Worm (Caenorhabditis elegans) whole organism, late embryonic: ENCODE data around the gene egl-47.

Experiments
- ama-1 ChIP-seq: fragments of 150-350 bp; optimal IDR thresholded peaks from 2 replicates; lab custom pipeline; 2014
- ceh-18 ChIP-seq: sonication (generic microtip); optimal IDR thresholded peaks from 2 replicates; lab custom pipeline; 2016; ENCODE audit warnings: missing genetic modification characterization, missing compliant biosample characterization
- ceh-22 ChIP-seq: sonication (generic microtip); optimal IDR thresholded peaks from 2 replicates; lab custom pipeline; 2017; ENCODE audit warnings: missing biosample characterization, missing genetic modification characterization
- ceh-30 ChIP-seq: fragments of 150-350 bp; optimal IDR thresholded peaks from 2 replicates; lab custom pipeline; 2014; ENCODE audit warnings: missing biosample characterization, missing genetic modification characterization
- ceh-34 ChIP-seq: sonication (generic microtip); optimal IDR thresholded peaks from 2 replicates; lab custom pipeline; 2016; ENCODE audit warnings: mild to moderate bottlenecking, missing genetic modification characterization, missing compliant biosample characterization
- ceh-45 ChIP-seq: fragments of 200-800 bp; sonication (Bioruptor generic); IDR thresholded peaks from 2 replicates; pipeline ENCODE4 v1.3.6; 2022; ENCODE audit warnings: missing genetic modification reagents, missing genetic modification characterization, missing compliant biosample characterization
- ceh-6 ChIP-seq: fragments of 200-800 bp; sonication (Bioruptor generic); optimal IDR thresholded peaks from 2 replicates; lab custom pipeline; 2018; ENCODE audit warnings: mild to moderate bottlenecking, missing genetic modification characterization, missing compliant biosample characterization
- ceh-9 ChIP-seq: sonication (generic microtip); optimal IDR thresholded peaks from 2 replicates; lab custom pipeline; 2016; ENCODE audit warnings: mild to moderate bottlenecking, missing genetic modification characterization, inconsistent platforms, missing compliant biosample characterization
- che-1 ChIP-seq: sonication (generic microtip); optimal IDR thresholded peaks from 2 replicates; lab custom pipeline; 2016; ENCODE audit warnings: mild to moderate bottlenecking, missing genetic modification characterization, missing compliant biosample characterization
- dmd-4 ChIP-seq: sonication (generic microtip); optimal IDR thresholded peaks from 2 replicates; lab custom pipeline; 2016; ENCODE audit warnings: borderline replicate concordance, missing genetic modification characterization, missing compliant biosample characterization
- elt-2 ChIP-seq: sonication (generic microtip); optimal IDR thresholded peaks from 2 replicates; lab custom pipeline; 2016; ENCODE audit warnings: missing genetic modification reagents, missing genetic modification characterization, missing compliant biosample characterization
- ets-4 ChIP-seq: sonication (generic microtip); optimal IDR thresholded peaks from 2 replicates; lab custom pipeline; 2016; ENCODE audit warnings: missing genetic modification characterization, missing compliant biosample characterization
- eyg-1 ChIP-seq: sonication (generic microtip); optimal IDR thresholded peaks from 2 replicates; lab custom pipeline; 2016; ENCODE audit warnings: missing genotype, missing genetic modification characterization, missing compliant biosample characterization
- fax-1 ChIP-seq: sonication (generic microtip); optimal IDR thresholded peaks from 2 replicates; lab custom pipeline; 2016; ENCODE audit warnings: missing genotype, missing genetic modification characterization, missing compliant biosample characterization
- fkh-10 ChIP-seq: fragments of 150-350 bp; optimal IDR thresholded peaks from 2 replicates; lab custom pipeline; 2014; ENCODE audit warnings: missing biosample characterization, missing genetic modification reagents, missing genetic modification characterization
- fkh-6 ChIP-seq: sonication (generic microtip); optimal IDR thresholded peaks from 2 replicates; lab custom pipeline; 2016; ENCODE audit warnings: missing genetic modification characterization, missing compliant biosample characterization
- hlh-15 ChIP-seq: sonication (generic microtip); optimal IDR thresholded peaks from 2 replicates; lab custom pipeline; 2016; ENCODE audit warnings: missing genetic modification characterization, missing compliant biosample characterization
- hlh-30 ChIP-seq: sonication (generic microtip); optimal IDR thresholded peaks from 2 replicates; lab custom pipeline; 2017; ENCODE audit warnings: antibody characterized with exemption, missing genetic modification characterization, missing compliant biosample characterization; ENCODE audit not compliant: insufficient read depth
- lin-11 ChIP-seq: fragments of 200-800 bp; sonication (Bioruptor generic); optimal IDR thresholded peaks from 2 replicates; lab custom pipeline; 2018; ENCODE audit warnings: mild to moderate bottlenecking, missing genetic modification characterization, missing compliant biosample characterization
- nfya-1 ChIP-seq: sonication (generic microtip); optimal IDR thresholded peaks from 2 replicates; lab custom pipeline; 2017; ENCODE audit warnings: missing genetic modification characterization, mild to moderate bottlenecking, missing compliant biosample characterization, antibody characterized with exemption, moderate library complexity
- npax-4 ChIP-seq: sonication (generic microtip); optimal IDR thresholded peaks from 2 replicates; lab custom pipeline; 2016; ENCODE audit warnings: missing genetic modification characterization, missing compliant biosample characterization
- odd-2 ChIP-seq: sonication (generic microtip); optimal IDR thresholded peaks from 2 replicates; lab custom pipeline; 2017; ENCODE audit warnings: antibody characterized with exemption, mild to moderate bottlenecking, missing genetic modification characterization, missing compliant biosample characterization
- pag-3 ChIP-seq: sonication (generic microtip); optimal IDR thresholded peaks from 2 replicates; lab custom pipeline; 2016; ENCODE audit warnings: missing compliant biosample characterization, missing genetic modification characterization, borderline replicate concordance
- pax-1 ChIP-seq: fragments of 150-350 bp; optimal IDR thresholded peaks from 2 replicates; lab custom pipeline; 2014; ENCODE audit warnings: missing biosample characterization, missing genetic modification characterization
- ref-2 ChIP-seq: sonication (generic microtip); optimal IDR thresholded peaks from 2 replicates; lab custom pipeline; 2016; ENCODE audit warnings: missing genetic modification characterization, missing compliant biosample characterization
- syd-9 ChIP-seq: sonication (generic microtip); optimal IDR thresholded peaks from 2 replicates; lab custom pipeline; 2016; ENCODE audit warnings: mild to moderate bottlenecking, missing genetic modification characterization, moderate library complexity, missing compliant biosample characterization
- tbx-2 ChIP-seq: sonication (generic microtip); optimal IDR thresholded peaks from 2 replicates; lab custom pipeline; 2016; ENCODE audit warnings: missing genetic modification characterization, missing compliant biosample characterization
- tbx-7 ChIP-seq: sonication (generic microtip); optimal IDR thresholded peaks from 2 replicates; lab custom pipeline; 2016; ENCODE audit warnings: missing genotype, missing genetic modification characterization, missing compliant biosample characterization
- ttx-3 ChIP-seq: sonication (generic microtip); optimal IDR thresholded peaks from 2 replicates; lab custom pipeline; 2016; ENCODE audit warnings: missing genetic modification reagents, missing genetic modification characterization, missing compliant biosample characterization
- unc-42 ChIP-seq: sonication (generic microtip); optimal IDR thresholded peaks from 2 replicates; lab custom pipeline; 2016; ENCODE audit warnings: missing genotype, missing genetic modification characterization, missing compliant biosample characterization
- unc-55 ChIP-seq: sonication (generic microtip); optimal IDR thresholded peaks from 2 replicates; lab custom pipeline; 2017; ENCODE audit warnings: missing biosample characterization, missing genetic modification reagents, missing genetic modification characterization
- unc-86 ChIP-seq: sonication (generic microtip); optimal IDR thresholded peaks from 2 replicates; lab custom pipeline; 2016; ENCODE audit warnings: missing genetic modification characterization, missing compliant biosample characterization
- zip-5 ChIP-seq: sonication (generic microtip); optimal IDR thresholded peaks from 2 replicates; lab custom pipeline; 2016; ENCODE audit warnings: missing genetic modification characterization, missing compliant biosample characterization

Gene egl-47

DNA sequence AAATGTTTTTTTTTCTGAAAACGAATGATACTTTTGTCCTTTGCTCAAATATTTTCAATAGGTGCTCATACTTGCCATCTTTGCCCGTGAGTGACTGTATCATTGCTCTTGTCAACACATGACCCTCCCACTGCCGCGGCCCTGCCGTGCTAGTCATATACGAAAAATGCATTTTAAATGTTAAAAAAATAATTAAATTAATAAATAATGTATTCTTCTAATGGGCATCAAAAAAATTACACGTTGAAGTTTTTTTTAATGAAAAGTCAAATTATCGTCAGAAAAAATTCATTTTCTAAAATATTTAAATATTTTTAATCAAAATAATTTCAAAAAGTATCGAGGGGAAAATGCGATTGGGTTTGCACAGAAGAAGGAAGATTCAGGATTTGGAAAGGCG, 23.1 kb downstream of the egl-47 start, which contains the start of gene C50H2.7:
C50H2.7 (plus strand) TSS at position 301 of the 400 bp plus-strand sequence.
- TF ChIP-seq ceh-30 (no peak), ceh-45 (GFP tag; lab: Robert Waterston, UW) (no peak), pag-3 (tag; lab: Kevin White, UChicago) (no peak), unc-86 (tag; lab: Kevin White, UChicago) (no peak), ets-4 (tag; lab: Kevin White, UChicago) (no peak), dmd-4 (tag; lab: Kevin White, UChicago) (no peak), lin-11 (no peak)

ce11 chrV:9924389-9924788, 25.0 kb downstream of the egl-47 start:
- TF ChIP-seq ceh-9 (tag; lab: Kevin White, UChicago) (no peak), eyg-1 (tag; lab: Kevin White, UChicago) (no peak), elt-2 (tag; lab: Kevin White, UChicago) (peak; percentile 18), lin-11 (no peak), fax-1 (tag; lab: Kevin White, UChicago) (no peak)

- TF ChIP-seq syd-9 (tag; lab: Kevin White, UChicago) = no peak
- TF ChIP-seq dmd-4 (tag; lab: Kevin White, UChicago) = no peak
- peak; percentile 87 for TF ChIP-seq elt-2 (tag; lab: Kevin White, UChicago)
- TF ChIP-seq ceh-6 (GFP tag; lab: Kevin White, UChicago) = no peak
- TF ChIP-seq zip-5 = no peak
- no peak for TF ChIP-seq ttx-3 (tag; lab: Kevin White, UChicago)
- no peak for TF ChIP-seq ceh-18 (tag; lab: Kevin White, UChicago)
- TF ChIP-seq npax-4 (tag; lab: Kevin White, UChicago) = no peak
Observed at ce11 chrV:9925647-9926046, 26.3 kb downstream of the egl-47 start.

DNA sequence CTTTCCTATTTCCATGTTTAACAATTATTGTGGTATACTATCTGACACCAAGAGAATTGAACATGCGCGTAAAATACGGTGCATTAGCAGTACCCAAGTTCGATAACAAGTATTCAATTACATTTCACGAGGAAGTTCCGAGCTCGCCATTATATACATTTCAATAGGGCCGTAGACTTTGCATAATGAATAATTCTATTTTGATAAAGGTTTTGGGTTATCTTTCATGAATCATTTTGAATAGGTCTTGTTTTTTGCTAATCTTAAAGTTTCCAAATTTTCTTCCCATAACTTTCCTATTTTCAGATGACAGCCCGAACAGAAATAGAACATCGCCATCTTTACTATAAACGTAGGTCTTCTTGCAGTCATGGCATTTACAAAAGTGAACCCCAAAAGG, 26.9 kb downstream of the egl-47 start, which contains the start of gene C50H2.13:
C50H2.13 (plus strand) TSS at position 301 of the 400 bp plus-strand sequence.
- TF ChIP-seq unc-86 (tag; lab: Kevin White, UChicago) = no peak
- TF ChIP-seq ceh-34 = no peak
- TF ChIP-seq ref-2 (tag; lab: Kevin White, UChicago) = no peak
- no peak for TF ChIP-seq zip-5
- no peak for TF ChIP-seq unc-55 (GFP tag; lab: Kevin White, UChicago)

ce11 chrV:9927381-9927780, 28.0 kb downstream of the egl-47 start:
- TF ChIP-seq odd-2 (tag; lab: Kevin White, UChicago) = no peak
- TF ChIP-seq ceh-22 (tag; lab: Kevin White, UChicago) = no peak
- TF ChIP-seq pag-3 (tag; lab: Kevin White, UChicago) = no peak
- TF ChIP-seq pax-1 = no peak
- TF ChIP-seq fkh-10 (GFP tag; lab: Kevin White, UChicago) = no peak
- TF ChIP-seq ama-1 (lab: Kevin White, UChicago) = no peak
- no peak for TF ChIP-seq nfya-1 (tag; lab: Kevin White, UChicago)
- TF ChIP-seq tbx-7 (tag; lab: Kevin White, UChicago) = no peak
- TF ChIP-seq ceh-34 = no peak
- TF ChIP-seq dmd-4 (tag; lab: Kevin White, UChicago) = no peak
- no peak for TF ChIP-seq tbx-2 (tag; lab: Kevin White, UChicago)
- TF ChIP-seq fkh-6 (tag; lab: Kevin White, UChicago) = no peak
- no peak for TF ChIP-seq unc-42
- TF ChIP-seq ceh-45 (GFP tag; lab: Robert Waterston, UW) = no peak
- TF ChIP-seq che-1 (tag; lab: Kevin White, UChicago) = no peak

DNA sequence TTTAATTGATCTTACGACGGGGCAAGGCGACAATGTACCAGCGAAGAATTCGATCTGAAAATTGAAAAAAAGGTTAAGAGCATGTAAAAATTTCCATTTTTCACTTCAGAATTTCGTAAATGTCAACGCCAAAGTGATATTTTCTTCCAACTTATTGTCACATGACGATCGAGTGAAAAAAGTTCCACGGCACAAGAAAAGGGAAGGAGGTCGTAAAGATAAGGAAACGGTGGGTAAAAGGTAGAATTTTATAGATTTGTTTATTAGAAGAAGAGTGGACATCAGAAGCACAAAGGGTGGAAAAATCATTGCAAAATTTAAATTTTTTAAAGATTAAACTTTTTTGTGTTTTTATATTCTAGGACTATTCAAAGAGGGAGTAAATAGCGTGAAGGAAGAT, 28.6 kb downstream of the egl-47 start:
- TF ChIP-seq hlh-30 (tag; lab: Kevin White, UChicago) (peak; percentile 19), hlh-15 (tag; lab: Kevin White, UChicago) (no peak)
- TF ChIP-seq, all 69 proteins: peak for 1
